Fruit fly (Drosophila melanogaster) whole organism, embryonic: Measurements from ENCODE around the gene CG34310.

Experiments
- Blimp-1 ChIP-seq: fragments of 200-800 bp; sonication (Bioruptor generic); optimal IDR thresholded peaks from 3 replicates; lab custom pipeline; 2018; ENCODE audit warnings: missing biosample characterization, missing genetic modification characterization, mild to moderate bottlenecking, moderate library complexity, missing genetic modification reagents
- CG10209 ChIP-seq: fragments of 200-800 bp; sonication (Bioruptor generic); optimal IDR thresholded peaks from 3 replicates; lab custom pipeline; 2017; ENCODE audit warnings: missing biosample characterization, mild to moderate bottlenecking, missing genetic modification characterization, missing genetic modification reagents
- CG10462 ChIP-seq: fragments of 200-800 bp; sonication (Bioruptor generic); optimal IDR thresholded peaks from 2 replicates; lab custom pipeline; 2016; ENCODE audit warnings: missing biosample characterization, missing genetic modification characterization
- CG11456 ChIP-seq: fragments of 200-800 bp; sonication (Bioruptor generic); IDR thresholded peaks from 3 replicates; pipeline ENCODE4 v1.3.6; 2022; ENCODE audit warnings: missing biosample characterization, missing genetic modification characterization
- CG12236 ChIP-seq: fragments of 200-800 bp; sonication (Bioruptor generic); optimal IDR thresholded peaks from 2 replicates; lab custom pipeline; 2016; ENCODE audit warnings: missing biosample characterization, missing genetic modification characterization
- CG13287 ChIP-seq: fragments of 200-800 bp; sonication (Bioruptor generic); IDR thresholded peaks from 2 replicates; pipeline ENCODE4 v1.3.6; 2022; ENCODE audit warnings: missing biosample characterization, missing genetic modification characterization; ENCODE audit not compliant: partially characterized antibody
- CG13775 ChIP-seq: fragments of 200-800 bp; sonication (Bioruptor generic); optimal IDR thresholded peaks from 3 replicates; lab custom pipeline; 2017; ENCODE audit warnings: missing biosample characterization, mild to moderate bottlenecking, missing genetic modification characterization
- CG18476 ChIP-seq: fragments of 200-800 bp; sonication (Bioruptor generic); optimal IDR thresholded peaks from 2 replicates; lab custom pipeline; 2016; ENCODE audit warnings: missing biosample characterization, mild to moderate bottlenecking, missing genetic modification characterization
- CG18599 ChIP-seq: fragments of 200-800 bp; sonication (Bioruptor generic); optimal IDR thresholded peaks from 3 replicates; lab custom pipeline; 2017; ENCODE audit warnings: missing biosample characterization, missing genetic modification characterization, mild to moderate bottlenecking, moderate library complexity, missing genetic modification reagents
- CG2875 ChIP-seq: fragments of 200-800 bp; sonication (Bioruptor generic); optimal IDR thresholded peaks from 2 replicates; lab custom pipeline; 2017; ENCODE audit warnings: missing biosample characterization, mild to moderate bottlenecking, missing genetic modification characterization, missing genetic modification reagents
- CG3065 ChIP-seq: fragments of 200-800 bp; sonication (Bioruptor generic); optimal IDR thresholded peaks from 2 replicates; lab custom pipeline; 2016; ENCODE audit warnings: missing biosample characterization, missing genetic modification characterization
- CG32532 ChIP-seq: fragments of 200-800 bp; sonication (Bioruptor generic); IDR thresholded peaks from 2 replicates; pipeline ENCODE4 v1.3.6; 2022; ENCODE audit warnings: missing biosample characterization, missing genetic modification characterization
- CG33213 ChIP-seq: fragments of 200-800 bp; sonication (Bioruptor generic); optimal IDR thresholded peaks from 3 replicates; lab custom pipeline; 2016; ENCODE audit warnings: missing biosample characterization, missing genetic modification characterization
- CG4854 ChIP-seq: fragments of 200-800 bp; sonication (Bioruptor generic); optimal IDR thresholded peaks from 2 replicates; lab custom pipeline; 2016; ENCODE audit warnings: missing biosample characterization, missing genetic modification characterization, inconsistent platforms
- CG6654 ChIP-seq: fragments of 200-800 bp; sonication (Bioruptor generic); optimal IDR thresholded peaks from 2 replicates; lab custom pipeline; 2017; ENCODE audit warnings: missing biosample characterization, mild to moderate bottlenecking, missing genetic modification characterization
- CG6683 ChIP-seq: fragments of 200-800 bp; sonication (Bioruptor generic); optimal IDR thresholded peaks from 2 replicates; lab custom pipeline; 2017; ENCODE audit warnings: missing biosample characterization, mild to moderate bottlenecking, missing genetic modification characterization, missing genetic modification reagents
- CG7556 ChIP-seq: fragments of 200-800 bp; sonication (Bioruptor generic); optimal IDR thresholded peaks from 2 replicates; lab custom pipeline; 2017; ENCODE audit warnings: missing biosample characterization, mild to moderate bottlenecking, missing genetic modification characterization
- CG7839 ChIP-seq: fragments of 200-800 bp; sonication (Bioruptor generic); optimal IDR thresholded peaks from 3 replicates; lab custom pipeline; 2018; ENCODE audit warnings: missing biosample characterization, mild to moderate bottlenecking, missing genetic modification characterization, moderate library complexity
- CG7928 ChIP-seq: fragments of 200-800 bp; sonication (Bioruptor generic); optimal IDR thresholded peaks from 2 replicates; lab custom pipeline; 2017; ENCODE audit warnings: missing biosample characterization, mild to moderate bottlenecking, missing genetic modification characterization
- CG8765 ChIP-seq: fragments of 200-800 bp; sonication (Bioruptor generic); IDR thresholded peaks from 2 replicates; pipeline ENCODE4 v1.3.6; 2022; ENCODE audit warnings: missing biosample characterization, missing genetic modification characterization
- CG9437 ChIP-seq: fragments of 200-800 bp; sonication (Bioruptor generic); optimal IDR thresholded peaks from 2 replicates; lab custom pipeline; 2018; ENCODE audit warnings: missing biosample characterization, mild to moderate bottlenecking, missing genetic modification characterization
- CG9876 ChIP-seq: fragments of 200-800 bp; sonication (Bioruptor generic); optimal IDR thresholded peaks from 2 replicates; lab custom pipeline; 2016; ENCODE audit warnings: missing biosample characterization, missing genetic modification characterization
- CoRest ChIP-seq: fragments of 200-800 bp; sonication (Bioruptor generic); optimal IDR thresholded peaks from 3 replicates; lab custom pipeline; 2018; ENCODE audit warnings: missing biosample characterization, mild to moderate bottlenecking, missing genetic modification characterization, moderate library complexity
- Hey ChIP-seq: fragments of 200-800 bp; sonication (Bioruptor generic); optimal IDR thresholded peaks from 3 replicates; lab custom pipeline; 2018; ENCODE audit warnings: missing biosample characterization, mild to moderate bottlenecking, missing genetic modification characterization
- Hr3 ChIP-seq: fragments of 200-800 bp; sonication (Bioruptor generic); optimal IDR thresholded peaks from 3 replicates; lab custom pipeline; 2016; ENCODE audit warnings: missing biosample characterization, missing genetic modification characterization
- Hr51 ChIP-seq, 2 experiments: fragments of 200-800 bp; sonication (Bioruptor generic); optimal IDR thresholded peaks; 2 replicates in 1 of 2; 3 replicates in 1 of 2; lab custom pipeline; 2016 to 2018; ENCODE audit warnings: missing biosample characterization in 2 of 2, missing genetic modification characterization in 2 of 2, mild to moderate bottlenecking in 1 of 2, moderate library complexity in 1 of 2
- Max ChIP-seq: fragments of 200-800 bp; sonication (Bioruptor generic); optimal IDR thresholded peaks from 2 replicates; lab custom pipeline; 2016; ENCODE audit warnings: missing biosample characterization, mild to moderate bottlenecking, missing genetic modification characterization
- Mrtf ChIP-seq: fragments of 200-800 bp; sonication (Bioruptor generic); IDR thresholded peaks from 3 replicates; pipeline ENCODE4 v1.3.6; 2022; ENCODE audit warnings: missing biosample characterization, missing genetic modification characterization
- Opbp ChIP-seq: fragments of 200-800 bp; sonication (Bioruptor generic); IDR thresholded peaks from 3 replicates; pipeline ENCODE4 v1.3.6; 2022; ENCODE audit warnings: missing biosample characterization, missing genetic modification characterization; ENCODE audit not compliant: partially characterized antibody
- Poxn ChIP-seq: fragments of 200-800 bp; sonication (Bioruptor generic); IDR thresholded peaks from 2 replicates; pipeline ENCODE4 v1.3.6; 2022; ENCODE audit warnings: missing biosample characterization, missing genetic modification characterization
- Spps ChIP-seq: fragments of 200-800 bp; sonication (Bioruptor generic); optimal IDR thresholded peaks from 2 replicates; lab custom pipeline; 2018; ENCODE audit warnings: missing biosample characterization, mild to moderate bottlenecking, missing genetic modification characterization
- Stat92E ChIP-seq, 3 experiments: fragments of >200 bp in 2 of 3; fragments of 200-800 bp in 1 of 3; sonication (Bioruptor generic) in 1 of 3; optimal IDR thresholded peaks; 2 replicates each; lab custom pipeline; 2017 to 2019; ENCODE audit warnings: missing biosample characterization in 3 of 3, missing genetic modification characterization in 3 of 3, mild to moderate bottlenecking in 1 of 3, moderate library complexity in 1 of 3
- abd-A ChIP-seq: fragments of 200-800 bp; sonication (Bioruptor generic); optimal IDR thresholded peaks from 3 replicates; lab custom pipeline; 2019; ENCODE audit warnings: missing biosample characterization, mild to moderate bottlenecking, missing genetic modification characterization, moderate library complexity
- amos ChIP-seq: fragments of 200-800 bp; sonication (Bioruptor generic); IDR thresholded peaks from 2 replicates; pipeline ENCODE4 v1.3.6; 2022; ENCODE audit warnings: missing biosample characterization, missing genetic modification characterization; ENCODE audit not compliant: partially characterized antibody
- az2 ChIP-seq: fragments of 200-800 bp; sonication (Bioruptor generic); optimal IDR thresholded peaks from 3 replicates; lab custom pipeline; 2016; ENCODE audit warnings: missing biosample characterization, missing genetic modification characterization
- bcd ChIP-seq: fragments of 200-800 bp; sonication (Bioruptor generic); optimal IDR thresholded peaks from 2 replicates; lab custom pipeline; 2017; ENCODE audit warnings: missing biosample characterization, mild to moderate bottlenecking, missing genetic modification characterization
- chif ChIP-seq, 2 experiments: fragments of 200-800 bp; sonication (Bioruptor generic); optimal IDR thresholded peaks; 3 replicates each; lab custom pipeline; 2016; ENCODE audit warnings: missing biosample characterization in 2 of 2, missing genetic modification characterization in 2 of 2
- chn ChIP-seq: fragments of 200-800 bp; sonication (Bioruptor generic); optimal IDR thresholded peaks from 2 replicates; lab custom pipeline; 2016; ENCODE audit warnings: missing biosample characterization, missing genetic modification characterization
- corto ChIP-seq: fragments of 200-800 bp; sonication (Bioruptor generic); optimal IDR thresholded peaks from 2 replicates; lab custom pipeline; 2016; ENCODE audit warnings: missing biosample characterization, mild to moderate bottlenecking, missing genetic modification characterization, moderate library complexity
- fru ChIP-seq: fragments of >200 bp; optimal IDR thresholded peaks from 2 replicates; lab custom pipeline; 2017
- gsb ChIP-seq: fragments of 200-800 bp; sonication (Bioruptor generic); IDR thresholded peaks from 2 replicates; pipeline ENCODE4 v1.3.6; 2022; ENCODE audit warnings: missing biosample characterization, missing genetic modification characterization
- gt ChIP-seq: fragments of 200-800 bp; sonication (Bioruptor generic); IDR thresholded peaks from 2 replicates; pipeline ENCODE4 v1.3.6; 2022; ENCODE audit warnings: missing biosample characterization, missing genetic modification characterization
- mirr ChIP-seq: fragments of 200-800 bp; sonication (Bioruptor generic); optimal IDR thresholded peaks from 3 replicates; lab custom pipeline; 2018; ENCODE audit warnings: missing biosample characterization, mild to moderate bottlenecking, missing genetic modification characterization
- peb ChIP-seq: fragments of 200-800 bp; sonication (Bioruptor generic); IDR thresholded peaks from 2 replicates; pipeline ENCODE4 v1.3.6; 2022; ENCODE audit warnings: missing biosample characterization, missing genetic modification characterization
- sim ChIP-seq: fragments of 200-800 bp; sonication (Bioruptor generic); IDR thresholded peaks from 2 replicates; pipeline ENCODE4 v1.3.6; 2022; ENCODE audit warnings: missing biosample characterization, missing genetic modification characterization
- sna ChIP-seq: fragments of 200-800 bp; sonication (Bioruptor generic); IDR thresholded peaks from 2 replicates; pipeline ENCODE4 v1.3.6; 2022; ENCODE audit warnings: missing biosample characterization, missing genetic modification characterization; ENCODE audit not compliant: partially characterized antibody
- sob ChIP-seq: fragments of 200-800 bp; sonication (Bioruptor generic); IDR thresholded peaks from 2 replicates; pipeline ENCODE4 v1.3.6; 2022; ENCODE audit warnings: missing biosample characterization, missing genetic modification characterization
- sug ChIP-seq: fragments of 200-800 bp; optimal IDR thresholded peaks from 2 replicates; lab custom pipeline; 2019; ENCODE audit warnings: missing biosample characterization, mild to moderate bottlenecking, missing genetic modification characterization, moderate library complexity
- wor ChIP-seq: fragments of 200-800 bp; sonication (Bioruptor generic); IDR thresholded peaks from 2 replicates; pipeline ENCODE4 v1.3.6; 2022; ENCODE audit warnings: missing biosample characterization, missing genetic modification characterization
- zf30C ChIP-seq: fragments of 200-800 bp; sonication (Bioruptor generic); optimal IDR thresholded peaks from 3 replicates; lab custom pipeline; 2018; ENCODE audit warnings: missing biosample characterization, mild to moderate bottlenecking, missing genetic modification characterization

Gene CG34310

DNA sequence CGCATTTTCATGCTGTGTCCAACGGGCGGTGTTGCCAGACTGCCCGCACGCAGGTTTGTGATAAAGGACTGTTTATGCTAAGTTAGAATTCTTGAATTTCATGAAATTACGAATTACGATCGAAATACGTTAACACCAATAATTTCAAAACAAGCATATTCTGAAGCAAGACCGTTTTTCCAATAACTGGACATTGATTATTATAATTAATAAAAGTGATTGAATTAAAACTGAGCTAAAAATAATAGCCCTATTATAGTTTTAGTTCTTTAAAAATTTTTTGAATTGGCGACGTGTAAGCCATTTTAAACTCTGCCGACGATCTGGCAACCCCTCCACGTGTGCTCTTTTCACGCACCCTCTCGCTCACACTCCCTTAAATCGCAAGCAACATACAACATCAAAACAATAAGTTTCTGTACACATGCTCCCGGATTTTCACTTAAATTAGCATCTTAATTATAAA, 15.3 kb upstream of the CG34310 start (continued):
- TF ChIP-seq CG9437 (peak; percentile 90), CG3065 (GFP tag; lab: Kevin White, UChicago) (peak; percentile 90), sim (GFP tag; lab: Robert Waterston, UW) (peak; percentile 65; the same call in 1 of the 2 replicates), CG18476 (GFP tag; lab: Kevin White, UChicago) (peak; percentile 95), CG7928 (GFP tag; lab: Kevin White, UChicago) (peak; percentile 77), Max (GFP tag; lab: Kevin White, UChicago) (peak; percentile 98), az2 (GFP tag; lab: Kevin White, UChicago) (peak; percentile 96), Spps (peak; percentile 86), chn (GFP tag; lab: Kevin White, UChicago) (peak; percentile 91), CG12236 (GFP tag; lab: Kevin White, UChicago) (peak; percentile 85), gt (GFP tag; lab: Robert Waterston, UW) (peak; percentile 63), sna (no peak), Mrtf (peak; percentile 91), CG13775 (GFP tag; lab: Kevin White, UChicago) (peak; percentile 98), corto (GFP tag; lab: Kevin White, UChicago) (peak; percentile 76), CG10462 (GFP tag; lab: Kevin White, UChicago) (peak; percentile 90), CG32532 (peak; percentile 95), CG7839 (tag; lab: Kevin White, UChicago) (peak; percentile 97), CG2875 (GFP tag; lab: Kevin White, UChicago) (peak; percentile 85), Poxn (peak; percentile 71), fru (lab: Kevin White, UChicago) (no peak), CG9876 (GFP tag; lab: Kevin White, UChicago) (peak; percentile 77), CG8765 (GFP tag; lab: Robert Waterston, UW) (peak; percentile 76; the same call in 1 of the 2 replicates), CG7556 (GFP tag; lab: Kevin White, UChicago) (peak; percentile 96), CG18599 (GFP tag; lab: Kevin White, UChicago) (peak; percentile 97), sug (peak; percentile 95), Stat92E (GFP tag; optimal IDR thresholded peaks at IDR 0.05; lab: Kevin White, UChicago) (no peak), amos (GFP tag; lab: Robert Waterston, UW) (no peak; the same call in 1 of the 2 replicates), gsb (GFP tag; lab: Robert Waterston, UW) (peak; percentile 86), CG33213 (peak; percentile 88), CG4854 (GFP tag; lab: Kevin White, UChicago) (peak; percentile 90), sob (GFP tag; lab: Robert Waterston, UW) (peak; percentile 92), Hey (tag; lab: Kevin White, UChicago) (no peak), wor (GFP tag; lab: Robert Waterston, UW) (peak; percentile 88), Hr3 (GFP tag; lab: Kevin White, UChicago) (peak; percentile 96), peb (GFP tag; lab: Robert Waterston, UW) (peak; percentile 81), CG6683 (GFP tag; lab: Kevin White, UChicago) (peak; percentile 92), CG13287 (no peak; the same call in 1 of the 2 replicates), CoRest (tag; lab: Kevin White, UChicago) (peak; percentile 98), CG11456 (GFP tag; lab: Robert Waterston, UW) (peak; percentile 91), Hr51 (GFP tag; optimal IDR thresholded peaks at IDR 0.05; lab: Kevin White, UChicago) (peak; percentile 91 to 97), Opbp (no peak), CG10209 (peak; percentile 96), abd-A (no peak), bcd (peak; percentile 96), CG6654 (GFP tag; lab: Kevin White, UChicago) (peak; percentile 83), mirr (GFP tag; lab: Kevin White, UChicago) (peak; percentile 87), zf30C (GFP tag; lab: Kevin White, UChicago) (peak; percentile 50), chif (GFP tag; optimal IDR thresholded peaks at IDR 0.05; lab: Kevin White, UChicago) (peak; percentile 89), Blimp-1 (GFP tag; lab: Kevin White, UChicago) (peak; percentile 91)
